Fruit fly (Drosophila melanogaster): ENCODE measurements around the gene OdsH.

OdsH gene

DNA sequence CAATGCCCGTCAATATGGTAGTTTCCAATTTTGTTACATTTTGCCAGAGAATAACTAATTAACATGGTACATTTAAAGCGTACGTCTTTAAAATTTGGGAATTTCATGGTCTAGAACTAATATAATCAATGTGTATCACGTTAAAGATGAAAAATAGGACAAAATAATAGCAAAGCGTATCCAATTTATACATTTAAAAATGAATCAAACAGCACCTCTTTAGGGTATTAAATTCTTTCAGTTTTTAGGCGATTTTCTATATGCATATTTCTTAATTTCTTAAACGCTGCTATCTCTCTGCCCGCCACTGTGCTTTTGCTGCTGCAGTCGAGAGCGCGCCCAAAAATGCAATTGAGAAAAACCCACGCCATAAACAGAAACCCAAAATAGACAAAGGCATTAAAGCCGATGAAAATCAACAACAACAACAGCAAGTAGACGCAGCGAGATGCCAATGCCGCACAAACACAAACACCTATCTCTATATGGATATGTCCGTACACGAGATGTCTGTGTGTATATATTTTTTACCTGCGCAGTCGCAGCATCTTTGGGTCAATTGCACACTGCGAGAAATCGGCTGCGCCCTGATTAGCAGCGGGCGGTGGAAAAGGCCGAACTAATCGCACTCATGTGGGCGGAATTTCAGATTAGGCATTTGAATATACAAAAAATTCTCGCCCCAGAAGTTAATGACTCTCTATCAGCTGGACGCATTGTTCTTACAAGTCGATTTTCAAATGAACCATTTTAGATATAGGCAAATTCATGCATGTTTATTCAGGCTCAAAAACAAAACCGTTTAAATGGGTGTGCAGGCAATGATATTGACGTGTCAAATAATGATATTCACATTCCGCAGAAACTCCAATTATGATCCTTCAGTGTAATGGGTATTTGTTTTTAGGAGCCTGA is 38.5 kb downstream of the OdsH start (continued):
- TF ChIP-seq D19A (tag; optimal IDR thresholded peaks at IDR 0.05) (peak; percentile 81), esg (GFP tag; conservative IDR thresholded peaks at IDR 0.05) (peak; percentile 50; the same call in 1 of the 2 replicates), CG10654 (GFP tag; optimal IDR thresholded peaks at IDR 0.05) (no peak), CG10267 (tag; optimal IDR thresholded peaks at IDR 0.05) (peak; percentile 76), nerfin-1 (tag; optimal IDR thresholded peaks at IDR 0.05) (peak; percentile 63), HLH54F (GFP tag; optimal IDR thresholded peaks at IDR 0.05) (no peak), CG16813 (GFP tag; IDR thresholded peaks at IDR 0.05; ENCODE audit: partially characterized antibody) (no peak), Nf-YC (tag; optimal IDR thresholded peaks at IDR 0.05) (no peak), hth (optimal IDR thresholded peaks at IDR 0.05) (no peak), CG10543 (GFP tag; optimal IDR thresholded peaks at IDR 0.05) (no peak), abd-A (tag; optimal IDR thresholded peaks at IDR 0.05) (peak; percentile 25), CG8290 (GFP tag; optimal IDR thresholded peaks at IDR 0.05) (peak; percentile 22), CG8290 (tag; optimal IDR thresholded peaks at IDR 0.05) (no peak), pnt (GFP tag; optimal IDR thresholded peaks at IDR 0.05) (no peak), CG13424 (tag; optimal IDR thresholded peaks at IDR 0.05) (peak; percentile 70), CG32772 (GFP tag; IDR thresholded peaks at IDR 0.05) (peak; percentile 34; the same call in 1 of the 2 replicates), dmrt11E (tag; optimal IDR thresholded peaks at IDR 0.05) (peak; percentile 87), CG12071 (GFP tag; optimal IDR thresholded peaks at IDR 0.05) (no peak), BEAF-32 (GFP tag; optimal IDR thresholded peaks at IDR 0.05) (no peak), CG11456 (GFP tag; IDR thresholded peaks at IDR 0.05) (no peak), grn (GFP tag; optimal IDR thresholded peaks at IDR 0.05) (no peak), Elba2 (GFP tag; optimal IDR thresholded peaks at IDR 0.05) (no peak), crol (GFP tag; IDR thresholded peaks at IDR 0.05) (no peak), CG1647 (GFP tag; optimal IDR thresholded peaks at IDR 0.05) (no peak), NK7.1 (GFP tag; optimal IDR thresholded peaks at IDR 0.05) (no peak), slp2 (GFP tag; optimal IDR thresholded peaks at IDR 0.05) (peak; percentile 30), Jarid2 (GFP tag; optimal IDR thresholded peaks at IDR 0.05) (peak; percentile 15), CG7372 (GFP tag; IDR thresholded peaks at IDR 0.05) (no peak), bbx (GFP tag; IDR thresholded peaks at IDR 0.05; ENCODE audit: partially characterized antibody) (no peak), CG6689 (GFP tag; IDR thresholded peaks at IDR 0.05) (peak; percentile 41), CG2120 (GFP tag; optimal IDR thresholded peaks at IDR 0.05) (no peak), bcd (GFP tag; optimal IDR thresholded peaks at IDR 0.05) (peak; percentile 51), jing (GFP tag; optimal IDR thresholded peaks at IDR 0.05) (peak; percentile 51), HLHmδ (GFP tag; optimal IDR thresholded peaks at IDR 0.05) (no peak), chn (GFP tag; optimal IDR thresholded peaks at IDR 0.05) (peak; percentile 44), dysf (GFP tag; IDR thresholded peaks at IDR 0.05) (no peak; the same call in 2 of the 3 replicates), danr (GFP tag; IDR thresholded peaks at IDR 0.05) (no peak), Spps (tag; optimal IDR thresholded peaks at IDR 0.05) (peak; percentile 58), Sry-δ (GFP tag; optimal IDR thresholded peaks at IDR 0.05) (no peak), CG12104 (GFP tag; optimal IDR thresholded peaks at IDR 0.05) (peak; percentile 35), Optix (GFP tag; IDR thresholded peaks at IDR 0.05) (no peak), Ssrp (tag; optimal IDR thresholded peaks at IDR 0.05) (peak; percentile 67), fd3F (GFP tag; optimal IDR thresholded peaks at IDR 0.05) (no peak), CG1603 (tag; optimal IDR thresholded peaks at IDR 0.05) (peak; percentile 45), da (GFP tag; optimal IDR thresholded peaks at IDR 0.05) (no peak), CG9215 (GFP tag; IDR thresholded peaks at IDR 0.05) (no peak), CG10321 (GFP tag; IDR thresholded peaks at IDR 0.05) (no peak), Doc3 (GFP tag; IDR thresholded peaks at IDR 0.05; ENCODE audit: partially characterized antibody) (no peak), Xrp1 (GFP tag; IDR thresholded peaks at IDR 0.05) (peak; percentile 67), Hr39 (optimal IDR thresholded peaks at IDR 0.05) (no peak)
